Worm (Caenorhabditis elegans) whole organism, early embryonic: ENCODE results near the gene fbxc-29.

ENCODE experiments used
- F13C5.2 ChIP-seq: sonication (generic microtip); optimal IDR thresholded peaks from 2 replicates; lab custom pipeline; 2017; ENCODE audit warnings: mild to moderate bottlenecking, missing genetic modification characterization, inconsistent platforms, missing compliant biosample characterization
- aly-1 ChIP-seq: sonication (generic microtip); optimal IDR thresholded peaks from 2 replicates; lab custom pipeline; 2016; ENCODE audit warnings: missing genetic modification characterization, missing compliant biosample characterization
- ama-1 ChIP-seq: fragments of 150-350 bp; optimal IDR thresholded peaks from 2 replicates; lab custom pipeline; 2014
- ceh-36 ChIP-seq: sonication (generic microtip); optimal IDR thresholded peaks from 2 replicates; lab custom pipeline; 2016; ENCODE audit warnings: missing genetic modification characterization, inconsistent platforms, missing compliant biosample characterization
- ets-7 ChIP-seq: sonication (generic microtip); optimal IDR thresholded peaks from 2 replicates; lab custom pipeline; 2016; ENCODE audit warnings: missing genotype, missing genetic modification characterization, missing compliant biosample characterization
- flt-1 ChIP-seq: fragments of 200-800 bp; sonication (Bioruptor generic); IDR thresholded peaks from 2 replicates; pipeline ENCODE4 v1.3.6; 2022; ENCODE audit warnings: missing genetic modification characterization, missing compliant biosample characterization
- hmbx-1 ChIP-seq: sonication (generic microtip); optimal IDR thresholded peaks from 2 replicates; lab custom pipeline; 2016; ENCODE audit warnings: mild to moderate bottlenecking, missing genetic modification characterization, missing compliant biosample characterization
- hmg-4 ChIP-seq: fragments of 200-800 bp; sonication (Bioruptor generic); optimal IDR thresholded peaks from 2 replicates; lab custom pipeline; 2018; ENCODE audit warnings: mild to moderate bottlenecking, missing genetic modification characterization, missing compliant biosample characterization
- hnd-1 ChIP-seq: sonication (generic microtip); optimal IDR thresholded peaks from 2 replicates; lab custom pipeline; 2016; ENCODE audit warnings: missing genetic modification characterization, missing compliant biosample characterization
- pes-1 ChIP-seq: fragments of 200-800 bp; sonication (Bioruptor generic); IDR thresholded peaks from 2 replicates; pipeline ENCODE4 v1.3.6; 2022; ENCODE audit warnings: missing genetic modification reagents, missing genetic modification characterization, missing compliant biosample characterization
- tbx-11 ChIP-seq: fragments of 200-800 bp; sonication (Bioruptor generic); IDR thresholded peaks from 2 replicates; pipeline ENCODE4 v1.3.6; 2022; ENCODE audit warnings: missing genetic modification characterization, missing compliant biosample characterization
- tbx-37 ChIP-seq: fragments of 200-800 bp; sonication (Bioruptor generic); conservative IDR thresholded peaks from 2 replicates; pipeline ENCODE4 v1.3.6; 2022; ENCODE audit warnings: missing genetic modification reagents, missing genetic modification characterization, missing compliant biosample characterization
- tra-4 ChIP-seq: sonication (generic microtip); optimal IDR thresholded peaks from 2 replicates; lab custom pipeline; 2017; ENCODE audit warnings: missing genetic modification characterization, missing compliant biosample characterization

ce11 chrII:943773-944172 lies 27.9 kb downstream of the fbxc-29 start, which contains the start of gene clec-43:
- TF ChIP-seq ama-1 (lab: Kevin White, UChicago): no peak
- no peak for TF ChIP-seq ets-7 (tag; lab: Kevin White, UChicago)
- no peak for TF ChIP-seq flt-1
- no peak for TF ChIP-seq hmg-4 (GFP tag; lab: Kevin White, UChicago)
- no peak for TF ChIP-seq aly-1 (tag; lab: Kevin White, UChicago)
- no peak for TF ChIP-seq ceh-36 (tag; lab: Kevin White, UChicago)
- TF ChIP-seq pes-1 (GFP tag; lab: Robert Waterston, UW): no peak
- TF ChIP-seq hmbx-1: no peak
- TF ChIP-seq tbx-37 (GFP tag; lab: Robert Waterston, UW): no peak
- no peak for TF ChIP-seq hnd-1
- TF ChIP-seq F13C5.2: no peak
- TF ChIP-seq tra-4 (tag; lab: Kevin White, UChicago): no peak
- no peak for TF ChIP-seq tbx-11 (GFP tag; lab: Robert Waterston, UW)
